Fruit fly (Drosophila melanogaster) whole organism, wandering third instar larva: ENCODE data around the gene FIG4.

Experiments used
- Abd-B ChIP-seq: fragments of >200 bp; optimal IDR thresholded peaks from 2 replicates; lab custom pipeline; 2017; ENCODE audit warnings: missing biosample characterization, missing genetic modification characterization
- CG32264 ChIP-seq: fragments of 200-800 bp; sonication (Bioruptor generic); optimal IDR thresholded peaks from 2 replicates; lab custom pipeline; 2016; ENCODE audit warnings: missing biosample characterization, missing genetic modification characterization
- CG9705 ChIP-seq: fragments of 200-800 bp; sonication (Bioruptor generic); optimal IDR thresholded peaks from 2 replicates; lab custom pipeline; 2018; ENCODE audit warnings: missing biosample characterization, mild to moderate bottlenecking, missing genetic modification characterization
- CrebA ChIP-seq: fragments of 200-800 bp; sonication (Bioruptor generic); optimal IDR thresholded peaks from 2 replicates; lab custom pipeline; 2016; ENCODE audit warnings: missing biosample characterization, mild to moderate bottlenecking, missing genetic modification characterization, borderline replicate concordance
- Dfd ChIP-seq: fragments of >200 bp; optimal IDR thresholded peaks from 2 replicates; lab custom pipeline; 2017; ENCODE audit warnings: missing biosample characterization, missing genetic modification characterization
- Dif ChIP-seq: fragments of 200-275, 200-300 bp; sonication (Bioruptor generic); optimal IDR thresholded peaks from 2 replicates; lab custom pipeline; 2018; ENCODE audit warnings: missing biosample characterization, missing genetic modification characterization; ENCODE audit not compliant: partially characterized antibody
- GATAd ChIP-seq: sonication (Bioruptor generic); optimal IDR thresholded peaks from 2 replicates; lab custom pipeline; 2016; ENCODE audit warnings: missing biosample characterization, missing genetic modification characterization
- HLH106 ChIP-seq: fragments of 200-800 bp; optimal IDR thresholded peaks from 3 replicates; lab custom pipeline; 2019; ENCODE audit warnings: missing biosample characterization, mild to moderate bottlenecking, missing genetic modification characterization, moderate library complexity
- Hnf4 ChIP-seq: fragments of 200-800 bp; sonication (Bioruptor generic); optimal IDR thresholded peaks from 2 replicates; lab custom pipeline; 2016; ENCODE audit warnings: missing biosample characterization, mild to moderate bottlenecking, missing genetic modification characterization
- Hr78 ChIP-seq: fragments of >200 bp; optimal IDR thresholded peaks from 2 replicates; lab custom pipeline; 2017; ENCODE audit warnings: missing biosample characterization, missing genetic modification characterization
- Hr83 ChIP-seq: fragments of 200-300 bp; sonication (Bioruptor generic); optimal IDR thresholded peaks from 2 replicates; lab custom pipeline; 2016; ENCODE audit warnings: missing biosample characterization, mild to moderate bottlenecking, missing genetic modification characterization, moderate library complexity; ENCODE audit not compliant: poor library complexity, severe bottlenecking
- Mio ChIP-seq: sonication (Bioruptor generic); optimal IDR thresholded peaks from 2 replicates; lab custom pipeline; 2016; ENCODE audit warnings: missing biosample characterization, missing genetic modification characterization
- Myc ChIP-seq: fragments of >200 bp; optimal IDR thresholded peaks from 2 replicates; lab custom pipeline; 2017
- N ChIP-seq: fragments of >200 bp; optimal IDR thresholded peaks from 2 replicates; lab custom pipeline; 2018; ENCODE audit warnings: missing biosample characterization, missing external identifiers, missing genetic modification characterization
- OdsH ChIP-seq: fragments of 200-800 bp; sonication (Bioruptor generic); optimal IDR thresholded peaks from 2 replicates; lab custom pipeline; 2016; ENCODE audit warnings: missing biosample characterization, mild to moderate bottlenecking, missing genetic modification characterization
- Sp1 ChIP-seq: fragments of 200-800 bp; sonication (Bioruptor generic); optimal IDR thresholded peaks from 3 replicates; lab custom pipeline; 2019; ENCODE audit warnings: missing biosample characterization, mild to moderate bottlenecking, missing genetic modification characterization, moderate library complexity
- Vsx2 ChIP-seq: fragments of 200-300, 225-300 bp; sonication (Bioruptor generic); optimal IDR thresholded peaks from 2 replicates; lab custom pipeline; 2018; ENCODE audit warnings: missing biosample characterization, missing genetic modification characterization; ENCODE audit not compliant: partially characterized antibody
- br ChIP-seq: fragments of 200-800 bp; sonication (Bioruptor generic); optimal IDR thresholded peaks from 2 replicates; lab custom pipeline; 2016; ENCODE audit warnings: missing biosample characterization, missing genetic modification characterization
- brk ChIP-seq: fragments of 200-800 bp; sonication (Bioruptor generic); optimal IDR thresholded peaks from 2 replicates; lab custom pipeline; 2016; ENCODE audit warnings: missing biosample characterization, mild to moderate bottlenecking, missing genetic modification characterization
- dmrt93B ChIP-seq: fragments of 200-800 bp; sonication (Bioruptor generic); optimal IDR thresholded peaks from 2 replicates; lab custom pipeline; 2018; ENCODE audit warnings: missing biosample characterization, mild to moderate bottlenecking, missing genetic modification characterization
- dsf ChIP-seq: sonication (Bioruptor generic); optimal IDR thresholded peaks from 2 replicates; lab custom pipeline; 2016; ENCODE audit warnings: missing biosample characterization, missing genetic modification characterization, borderline replicate concordance
- foxo ChIP-seq, 2 experiments: fragments of 200-800 bp; sonication (Bioruptor generic); optimal IDR thresholded peaks; 2 replicates in 1 of 2; 3 replicates in 1 of 2; lab custom pipeline; 2016 to 2017; ENCODE audit warnings: missing biosample characterization in 2 of 2, missing genetic modification characterization in 2 of 2
- fru ChIP-seq: fragments of 200-800 bp; sonication (Bioruptor generic); optimal IDR thresholded peaks from 3 replicates; lab custom pipeline; 2016; ENCODE audit warnings: missing biosample characterization, mild to moderate bottlenecking, missing genetic modification characterization
- jim ChIP-seq: fragments of 175-275, 200-325 bp; sonication (Bioruptor generic); optimal IDR thresholded peaks from 2 replicates; lab custom pipeline; 2016; ENCODE audit warnings: missing biosample characterization, mild to moderate bottlenecking, missing genetic modification characterization
- lola ChIP-seq: fragments of >200 bp; optimal IDR thresholded peaks from 2 replicates; lab custom pipeline; 2017; ENCODE audit warnings: missing biosample characterization, missing genetic modification characterization
- pan ChIP-seq: fragments of >200 bp; optimal IDR thresholded peaks from 2 replicates; lab custom pipeline; 2017
- psq ChIP-seq: fragments of 200-800 bp; sonication (Bioruptor generic); optimal IDR thresholded peaks from 3 replicates; lab custom pipeline; 2017; ENCODE audit warnings: missing biosample characterization, mild to moderate bottlenecking, missing genetic modification characterization, moderate library complexity
- rgr ChIP-seq: fragments of 200-800 bp; sonication (Bioruptor generic); optimal IDR thresholded peaks from 3 replicates; lab custom pipeline; 2016; ENCODE audit warnings: missing biosample characterization, mild to moderate bottlenecking, missing genetic modification characterization
- tai ChIP-seq: sonication (Bioruptor generic); optimal IDR thresholded peaks from 2 replicates; lab custom pipeline; 2016; ENCODE audit warnings: missing biosample characterization, missing genetic modification characterization
- usp ChIP-seq: fragments of >200 bp; optimal IDR thresholded peaks from 2 replicates; lab custom pipeline; 2017; ENCODE audit warnings: missing biosample characterization, missing genetic modification characterization

FIG4 gene

dm6 chr2L:4417982-4418381, 47.0 kb upstream of the FIG4 start:
- TF ChIP-seq Mio (GFP tag; lab: Kevin White, UChicago) (no peak), fru (GFP tag; lab: Kevin White, UChicago) (no peak), pan (no peak), Vsx2 (GFP tag; lab: Kevin White, UChicago) (no peak), psq (GFP tag; lab: Kevin White, UChicago) (no peak), usp (GFP tag; lab: Kevin White, UChicago) (no peak), CG9705 (GFP tag; lab: Kevin White, UChicago) (no peak), CG32264 (no peak), Abd-B (no peak), tai (GFP tag; lab: Kevin White, UChicago) (no peak), dsf (GFP tag; lab: Kevin White, UChicago) (no peak), Dif (no peak)
- TF ChIP-seq, all 38 proteins: peak for 0

dm6 chr2L:4418819-4419218, 46.2 kb upstream of the FIG4 start:
- TF ChIP-seq CG9705 (GFP tag; lab: Kevin White, UChicago) = no peak
- no peak for TF ChIP-seq pan
- no peak for TF ChIP-seq OdsH (GFP tag; lab: Kevin White, UChicago)
- no peak for TF ChIP-seq Hnf4 (GFP tag; lab: Kevin White, UChicago)
- TF ChIP-seq Hr78 (GFP tag; lab: Kevin White, UChicago) = no peak
- no peak for TF ChIP-seq Sp1
- no peak for TF ChIP-seq Myc (lab: Kevin White, UChicago)
- TF ChIP-seq fru (GFP tag; lab: Kevin White, UChicago) = no peak
- no peak for TF ChIP-seq dmrt93B (GFP tag; lab: Kevin White, UChicago)
- no peak for TF ChIP-seq rgr (GFP tag; lab: Kevin White, UChicago)
- no peak for TF ChIP-seq HLH106 (tag; lab: Kevin White, UChicago)
- TF ChIP-seq jim (GFP tag; lab: Kevin White, UChicago) = no peak
- TF ChIP-seq Dfd (GFP tag; lab: Kevin White, UChicago) = no peak

dm6 chr2L:4422154-4422553, 42.8 kb upstream of the FIG4 start:
- TF ChIP-seq OdsH (GFP tag; lab: Kevin White, UChicago) (no peak), brk (GFP tag; lab: Kevin White, UChicago) (no peak), foxo (GFP tag; optimal IDR thresholded peaks at IDR 0.05; lab: Kevin White, UChicago) (peak in 1 of 2 experiments; percentile 7), pan (no peak), GATAd (no peak)

dm6 chr2L:4433608-4434007, 31.4 kb upstream of the FIG4 start, which contains the start of the genes CG34177 and CG34178:
TSS of gene CG34177 (plus strand) at chr2L:4433908.
TSS of gene CG34178 (plus strand) at chr2L:4433908.
- TF ChIP-seq Vsx2 (GFP tag; lab: Kevin White, UChicago) = no peak
- TF ChIP-seq N = no peak

dm6 chr2L:4437487-4437886, 27.5 kb upstream of the FIG4 start, which contains the start of gene CG43056:
TSS of gene CG43056 (plus strand) at chr2L:4437787.
- TF ChIP-seq usp (GFP tag; lab: Kevin White, UChicago) (no peak), CG9705 (GFP tag; lab: Kevin White, UChicago) (no peak), CrebA (GFP tag; lab: Kevin White, UChicago) (no peak), CG32264 (no peak), Sp1 (no peak), Mio (GFP tag; lab: Kevin White, UChicago) (no peak), psq (GFP tag; lab: Kevin White, UChicago) (no peak), dmrt93B (GFP tag; lab: Kevin White, UChicago) (no peak), Myc (lab: Kevin White, UChicago) (no peak), HLH106 (tag; lab: Kevin White, UChicago) (no peak), lola (GFP tag; lab: Kevin White, UChicago) (no peak), N (no peak), Hr83 (GFP tag; lab: Kevin White, UChicago) (no peak), br (GFP tag; lab: Kevin White, UChicago) (no peak), Dif (no peak), GATAd (no peak)
